Fruit fly (Drosophila melanogaster) whole organism, embryonic: ENCODE results near the gene CG11674.

ENCODE experiments used
- BEAF-32 ChIP-seq: fragments of 200-800 bp; sonication (Bioruptor generic); optimal IDR thresholded peaks from 3 replicates; lab custom pipeline; 2017; ENCODE audit warnings: missing biosample characterization, missing genetic modification characterization, mild to moderate bottlenecking, moderate library complexity, missing genetic modification reagents
- CG10147 ChIP-seq: fragments of 200-800 bp; sonication (Bioruptor generic); optimal IDR thresholded peaks from 2 replicates; lab custom pipeline; 2019; ENCODE audit warnings: missing biosample characterization, mild to moderate bottlenecking, missing genetic modification characterization, moderate library complexity
- CG10565 ChIP-seq: fragments of 200-800 bp; sonication (Bioruptor generic); optimal IDR thresholded peaks from 3 replicates; lab custom pipeline; 2016; ENCODE audit warnings: missing biosample characterization, mild to moderate bottlenecking, missing genetic modification characterization
- CG11560 ChIP-seq: fragments of 200-800 bp; sonication (Bioruptor generic); IDR thresholded peaks from 3 replicates; pipeline ENCODE4 v1.3.6; 2022; ENCODE audit warnings: missing biosample characterization, missing genetic modification characterization
- CG15269 ChIP-seq: fragments of 200-800 bp; sonication (Bioruptor generic); optimal IDR thresholded peaks from 2 replicates; lab custom pipeline; 2018; ENCODE audit warnings: missing biosample characterization, mild to moderate bottlenecking, missing genetic modification characterization, moderate library complexity
- CG15514 ChIP-seq: fragments of 200-800 bp; sonication (Bioruptor generic); optimal IDR thresholded peaks from 3 replicates; lab custom pipeline; 2017; ENCODE audit warnings: missing biosample characterization, missing genetic modification characterization, mild to moderate bottlenecking, moderate library complexity, missing genetic modification reagents
- CG17912 ChIP-seq: fragments of 200-800 bp; sonication (Bioruptor generic); optimal IDR thresholded peaks from 2 replicates; lab custom pipeline; 2018; ENCODE audit warnings: missing biosample characterization, mild to moderate bottlenecking, missing genetic modification characterization
- CG18011 ChIP-seq: fragments of 200-800 bp; sonication (Bioruptor generic); optimal IDR thresholded peaks from 2 replicates; lab custom pipeline; 2017; ENCODE audit warnings: missing biosample characterization, missing genetic modification characterization, mild to moderate bottlenecking, moderate library complexity, missing genotype
- CG2678 ChIP-seq: fragments of 200-800 bp; sonication (Bioruptor generic); optimal IDR thresholded peaks from 3 replicates; lab custom pipeline; 2019; ENCODE audit warnings: missing biosample characterization, mild to moderate bottlenecking, missing genetic modification characterization, moderate library complexity
- CG7839 ChIP-seq: fragments of 200-800 bp; sonication (Bioruptor generic); optimal IDR thresholded peaks from 3 replicates; lab custom pipeline; 2018; ENCODE audit warnings: missing biosample characterization, mild to moderate bottlenecking, missing genetic modification characterization, moderate library complexity
- CG9932 ChIP-seq: fragments of 200-800 bp; sonication (Bioruptor generic); IDR thresholded peaks from 2 replicates; pipeline ENCODE4 v1.3.6; 2022; ENCODE audit warnings: missing biosample characterization, missing genetic modification characterization
- Dip2 ChIP-seq: fragments of 200-800 bp; sonication (Bioruptor generic); IDR thresholded peaks from 2 replicates; pipeline ENCODE4 v1.3.6; 2022; ENCODE audit warnings: missing biosample characterization, missing genetic modification characterization
- Drgx ChIP-seq: fragments of 200-800 bp; sonication (Bioruptor generic); IDR thresholded peaks from 2 replicates; pipeline ENCODE4 v1.3.6; 2022; ENCODE audit warnings: missing biosample characterization, missing genetic modification characterization
- HLH3B ChIP-seq: fragments of 200-800 bp; sonication (Bioruptor generic); IDR thresholded peaks from 2 replicates; pipeline ENCODE4 v1.3.6; 2022; ENCODE audit warnings: missing biosample characterization, missing genetic modification characterization
- MESR4 ChIP-seq: fragments of 200-800 bp; sonication (Bioruptor generic); optimal IDR thresholded peaks from 2 replicates; lab custom pipeline; 2018; ENCODE audit warnings: missing biosample characterization, mild to moderate bottlenecking, missing genetic modification characterization, moderate library complexity
- Med ChIP-seq: fragments of 200-800 bp; sonication (Bioruptor generic); peaks from one replicate; lab custom pipeline; 2016; ENCODE audit warnings: missing biosample characterization, missing genetic modification characterization, mild to moderate bottlenecking, inconsistent platforms, moderate library complexity
- NfI ChIP-seq: fragments of 200-800 bp; sonication (Bioruptor generic); optimal IDR thresholded peaks from 3 replicates; lab custom pipeline; 2018; ENCODE audit warnings: missing biosample characterization, mild to moderate bottlenecking, missing genetic modification characterization, moderate library complexity
- Opbp ChIP-seq: fragments of 200-800 bp; sonication (Bioruptor generic); IDR thresholded peaks from 3 replicates; pipeline ENCODE4 v1.3.6; 2022; ENCODE audit warnings: missing biosample characterization, missing genetic modification characterization; ENCODE audit not compliant: partially characterized antibody
- Optix ChIP-seq: fragments of 200-800 bp; sonication (Bioruptor generic); IDR thresholded peaks from 3 replicates; pipeline ENCODE4 v1.3.6; 2022; ENCODE audit warnings: missing biosample characterization, missing genetic modification characterization
- Tbp ChIP-seq: fragments of >200 bp; optimal IDR thresholded peaks from 2 replicates; lab custom pipeline; 2018; ENCODE audit warnings: missing biosample characterization, missing genetic modification characterization
- ara ChIP-seq: fragments of 200-800 bp; sonication (Bioruptor generic); IDR thresholded peaks from 2 replicates; pipeline ENCODE4 v1.3.6; 2022; ENCODE audit warnings: missing biosample characterization, missing genetic modification characterization
- bcd ChIP-seq: fragments of 200-800 bp; sonication (Bioruptor generic); optimal IDR thresholded peaks from 2 replicates; lab custom pipeline; 2017; ENCODE audit warnings: missing biosample characterization, mild to moderate bottlenecking, missing genetic modification characterization
- bsh ChIP-seq, 2 experiments: fragments of 200-800 bp; sonication (Bioruptor generic); optimal IDR thresholded peaks; 2 replicates each; lab custom pipeline; 2017 to 2018; ENCODE audit warnings: mild to moderate bottlenecking in 2 of 2, missing biosample characterization in 2 of 2, missing genetic modification characterization in 2 of 2, moderate library complexity in 1 of 2
- danr ChIP-seq: fragments of 200-800 bp; sonication (Bioruptor generic); IDR thresholded peaks from 2 replicates; pipeline ENCODE4 v1.3.6; 2022; ENCODE audit warnings: missing biosample characterization, missing genetic modification characterization
- dpn ChIP-seq, 2 experiments: fragments of 200-800 bp; sonication (Bioruptor generic); optimal IDR thresholded peaks; 3 replicates each; lab custom pipeline; 2016; ENCODE audit warnings: missing biosample characterization in 2 of 2, missing genetic modification characterization in 2 of 2
- grau ChIP-seq: fragments of 200-800 bp; optimal IDR thresholded peaks from 3 replicates; lab custom pipeline; 2019; ENCODE audit warnings: missing biosample characterization, mild to moderate bottlenecking, missing genetic modification characterization, moderate library complexity
- ham ChIP-seq: fragments of 200-800 bp; sonication (Bioruptor generic); IDR thresholded peaks from 2 replicates; pipeline ENCODE4 v1.3.6; 2022; ENCODE audit warnings: missing biosample characterization, missing genetic modification characterization
- nmo ChIP-seq: fragments of 200-800 bp; sonication (Bioruptor generic); optimal IDR thresholded peaks from 2 replicates; lab custom pipeline; 2018; ENCODE audit warnings: missing biosample characterization, mild to moderate bottlenecking, missing genetic modification characterization, moderate library complexity
- nom ChIP-seq: fragments of 200-800 bp; sonication (Bioruptor generic); optimal IDR thresholded peaks from 2 replicates; lab custom pipeline; 2017; ENCODE audit warnings: missing biosample characterization, missing genetic modification characterization, mild to moderate bottlenecking, moderate library complexity, missing genetic modification reagents
- odd ChIP-seq: fragments of 200-800 bp; sonication (Bioruptor generic); optimal IDR thresholded peaks from 2 replicates; lab custom pipeline; 2017; ENCODE audit warnings: missing biosample characterization, mild to moderate bottlenecking, missing genetic modification characterization
- pb ChIP-seq: fragments of 200-800 bp; sonication (Bioruptor generic); optimal IDR thresholded peaks from 3 replicates; lab custom pipeline; 2016; ENCODE audit warnings: missing biosample characterization, missing genetic modification characterization
- pita ChIP-seq: fragments of 200-800 bp; sonication (Bioruptor generic); optimal IDR thresholded peaks from 2 replicates; lab custom pipeline; 2017; ENCODE audit warnings: missing biosample characterization, mild to moderate bottlenecking, missing genetic modification characterization
- psq ChIP-seq: fragments of 200-800 bp; sonication (Bioruptor generic); optimal IDR thresholded peaks from 2 replicates; lab custom pipeline; 2017; ENCODE audit warnings: missing biosample characterization, missing genetic modification characterization
- sd ChIP-seq: fragments of 200-800 bp; sonication (Bioruptor generic); optimal IDR thresholded peaks from 3 replicates; lab custom pipeline; 2018; ENCODE audit warnings: missing biosample characterization, mild to moderate bottlenecking, missing genetic modification characterization, moderate library complexity
- sima ChIP-seq: fragments of 200-800 bp; sonication (Bioruptor generic); optimal IDR thresholded peaks from 2 replicates; lab custom pipeline; 2016; ENCODE audit warnings: missing biosample characterization, missing genetic modification characterization
- stwl ChIP-seq: fragments of 200-800 bp; sonication (Bioruptor generic); optimal IDR thresholded peaks from 3 replicates; lab custom pipeline; 2018; ENCODE audit warnings: missing biosample characterization, mild to moderate bottlenecking, missing genetic modification characterization, moderate library complexity
- tgo ChIP-seq: fragments of 200-800 bp; sonication (Bioruptor generic); IDR thresholded peaks from 3 replicates; pipeline ENCODE4 v1.3.6; 2022; ENCODE audit warnings: missing biosample characterization, missing genetic modification characterization
- tll ChIP-seq, 2 experiments: fragments of 200-800 bp in 1 of 2; fragments of >200 bp in 1 of 2; sonication (Bioruptor generic) in 1 of 2; optimal IDR thresholded peaks; 2 replicates each; lab custom pipeline; 2017 to 2019; ENCODE audit warnings: missing biosample characterization in 2 of 2, missing genetic modification characterization in 2 of 2, mild to moderate bottlenecking in 1 of 2, moderate library complexity in 1 of 2
- zfh2 ChIP-seq: fragments of 200-800 bp; sonication (Bioruptor generic); optimal IDR thresholded peaks from 2 replicates; lab custom pipeline; 2016; ENCODE audit warnings: missing biosample characterization, missing genetic modification characterization

Gene CG11674

dm6 chrX:14215834-14216233, 9.8 kb downstream of the CG11674 start (continued):
- TF ChIP-seq Dip2 (no peak), ara (no peak), nmo (GFP tag; lab: Kevin White, UChicago) (no peak), Opbp (GFP tag; lab: Robert Waterston, UW) (no peak), CG15269 (tag; lab: Kevin White, UChicago) (no peak), pita (GFP tag; lab: Kevin White, UChicago) (no peak), pb (GFP tag; lab: Kevin White, UChicago) (no peak), grau (tag; lab: Kevin White, UChicago) (peak; percentile 10), CG10565 (GFP tag; lab: Kevin White, UChicago) (no peak), Tbp (no peak), bcd (GFP tag; lab: Kevin White, UChicago) (no peak), tll (GFP tag; optimal IDR thresholded peaks at IDR 0.05; lab: Kevin White, UChicago) (no peak), ham (GFP tag; lab: Robert Waterston, UW) (no peak), Drgx (GFP tag; lab: Robert Waterston, UW) (peak; percentile 55; the same call in 1 of the 2 replicates), Optix (GFP tag; lab: Robert Waterston, UW) (no peak), CG15514 (no peak), sd (tag; lab: Kevin White, UChicago) (peak; percentile 73), bsh (GFP tag; optimal IDR thresholded peaks at IDR 0.05; lab: Kevin White, UChicago) (no peak), odd (no peak), nom (no peak), zfh2 (GFP tag; lab: Kevin White, UChicago) (no peak), CG10147 (no peak), CG9932 (peak; percentile 24; the same call in 1 of the 2 replicates), sima (GFP tag; lab: Kevin White, UChicago) (no peak), dpn (GFP tag; optimal IDR thresholded peaks at IDR 0.05; lab: Kevin White, UChicago) (no peak), Med (peak; percentile 63), CG18011 (GFP tag; lab: Kevin White, UChicago) (no peak), stwl (tag; lab: Kevin White, UChicago) (no peak), NfI (peak; percentile 16), tgo (GFP tag; lab: Robert Waterston, UW) (no peak), MESR4 (GFP tag; lab: Kevin White, UChicago) (no peak), danr (GFP tag; lab: Robert Waterston, UW) (no peak), BEAF-32 (GFP tag; lab: Kevin White, UChicago) (no peak), HLH3B (no peak), psq (GFP tag; lab: Kevin White, UChicago) (no peak), CG2678 (tag; lab: Kevin White, UChicago) (peak; percentile 14), CG11560 (tag; lab: Robert Waterston, UW) (no peak), CG17912 (no peak), CG7839 (tag; lab: Kevin White, UChicago) (peak; percentile 12)
- TF ChIP-seq, all 482 proteins: peak for 17
